Worm (Caenorhabditis elegans) whole organism, L2 larva: ENCODE measurements around the gene aars-1.
A peak's percentile ranks its signal among the peaks of the same experiment; 100 is the strongest.
"Not testable (repeated sequence)": the region's sequence is repeated elsewhere in the genome, so short reads cannot be mapped to it uniquely, and the experiment has no call there.

Source experiments
- C34F6.9 ChIP-seq: fragments of 150-350 bp; optimal IDR thresholded peaks from 2 replicates; lab custom pipeline; 2014; ENCODE audit warnings: missing biosample characterization, missing genetic modification characterization
- F13H6.1 ChIP-seq: sonication (generic microtip); optimal IDR thresholded peaks from 2 replicates; lab custom pipeline; 2016; ENCODE audit warnings: missing genetic modification characterization, missing compliant biosample characterization
- blmp-1 ChIP-seq: sonication (generic microtip); optimal IDR thresholded peaks from 2 replicates; lab custom pipeline; 2017; ENCODE audit warnings: missing genetic modification characterization, mild to moderate bottlenecking, missing compliant biosample characterization, antibody characterized with exemption, moderate library complexity; ENCODE audit not compliant: insufficient read depth
- dmd-4 ChIP-seq: sonication (generic microtip); optimal IDR thresholded peaks from 2 replicates; lab custom pipeline; 2017; ENCODE audit warnings: missing biosample characterization, missing genetic modification characterization
- egl-27 ChIP-seq: sonication (generic microtip); optimal IDR thresholded peaks from 3 replicates; lab custom pipeline; 2017; ENCODE audit warnings: missing biosample characterization, missing genetic modification reagents, missing genetic modification characterization
- elt-1 ChIP-seq: fragments of 150-350 bp; optimal IDR thresholded peaks from 2 replicates; lab custom pipeline; 2014; ENCODE audit warnings: missing biosample characterization, missing genetic modification characterization
- elt-3 ChIP-seq: sonication (generic microtip); optimal IDR thresholded peaks from 2 replicates; lab custom pipeline; 2017; ENCODE audit warnings: missing biosample characterization, missing genetic modification characterization
- fos-1 ChIP-seq: fragments of 150-350 bp; optimal IDR thresholded peaks from 2 replicates; lab custom pipeline; 2014; ENCODE audit warnings: missing biosample characterization, missing genetic modification characterization
- gmeb-1 ChIP-seq: fragments of 150-350 bp; optimal IDR thresholded peaks from 2 replicates; lab custom pipeline; 2014; ENCODE audit warnings: missing biosample characterization, missing genetic modification characterization
- lin-13 ChIP-seq: fragments of 150-350 bp; optimal IDR thresholded peaks from 2 replicates; lab custom pipeline; 2014; ENCODE audit warnings: missing biosample characterization, missing genetic modification reagents, missing genetic modification characterization
- lin-39 ChIP-seq: fragments of 150-350 bp; optimal IDR thresholded peaks from 2 replicates; lab custom pipeline; 2014; ENCODE audit warnings: missing biosample characterization, missing genetic modification reagents, missing genetic modification characterization
- lsy-2 ChIP-seq, 2 experiments: fragments of 150-350 bp in 1 of 2; sonication (generic microtip) in 1 of 2; optimal IDR thresholded peaks; 2 replicates each; lab custom pipeline; 2014 to 2017; ENCODE audit warnings: missing biosample characterization in 2 of 2, missing genetic modification characterization in 2 of 2
- mbf-1 ChIP-seq: sonication (generic microtip); optimal IDR thresholded peaks from 2 replicates; lab custom pipeline; 2017; ENCODE audit warnings: missing biosample characterization, missing genetic modification characterization
- mdl-1 ChIP-seq, 2 experiments: fragments of 150-350 bp in 1 of 2; sonication (generic microtip) in 1 of 2; optimal IDR thresholded peaks; 2 replicates each; lab custom pipeline; 2017; ENCODE audit warnings: missing biosample characterization in 2 of 2, missing genetic modification characterization in 2 of 2
- nhr-10 ChIP-seq: sonication (generic microtip); optimal IDR thresholded peaks from 2 replicates; lab custom pipeline; 2017; ENCODE audit warnings: missing biosample characterization, missing genetic modification characterization
- nhr-11 ChIP-seq: fragments of 150-350 bp; optimal IDR thresholded peaks from 2 replicates; lab custom pipeline; 2014; ENCODE audit warnings: missing biosample characterization, missing genetic modification characterization
- nhr-12 ChIP-seq: fragments of 150-350 bp; optimal IDR thresholded peaks from 2 replicates; lab custom pipeline; 2014; ENCODE audit warnings: missing biosample characterization, missing genetic modification characterization
- nhr-129 ChIP-seq: fragments of 150-350 bp; optimal IDR thresholded peaks from 2 replicates; lab custom pipeline; 2014; ENCODE audit warnings: missing biosample characterization, missing genetic modification characterization
- nhr-21 ChIP-seq: fragments of 150-350 bp; optimal IDR thresholded peaks from 2 replicates; lab custom pipeline; 2014; ENCODE audit warnings: missing biosample characterization, missing genetic modification characterization
- nhr-23 ChIP-seq: fragments of 150-350 bp; optimal IDR thresholded peaks from 2 replicates; lab custom pipeline; 2014; ENCODE audit warnings: missing biosample characterization, missing genetic modification reagents, missing genetic modification characterization
- nhr-237 ChIP-seq: fragments of 150-350 bp; optimal IDR thresholded peaks from 2 replicates; lab custom pipeline; 2014; ENCODE audit warnings: missing biosample characterization, missing genetic modification characterization
- peb-1 ChIP-seq: fragments of 150-350 bp; optimal IDR thresholded peaks from 2 replicates; lab custom pipeline; 2014; ENCODE audit warnings: missing biosample characterization, missing genetic modification characterization
- sem-4 ChIP-seq: fragments of 150-350 bp; optimal IDR thresholded peaks from 2 replicates; lab custom pipeline; 2014; ENCODE audit warnings: missing biosample characterization, missing genetic modification reagents, missing genetic modification characterization
- skn-1 ChIP-seq: sonication (generic microtip); optimal IDR thresholded peaks from 2 replicates; lab custom pipeline; 2017; ENCODE audit warnings: missing biosample characterization, missing genetic modification characterization
- snpc-4 ChIP-seq: fragments of 150-350 bp; optimal IDR thresholded peaks from 2 replicates; lab custom pipeline; 2014; ENCODE audit warnings: missing biosample characterization, missing genetic modification characterization
- unc-39 ChIP-seq: fragments of 150-350 bp; optimal IDR thresholded peaks from 2 replicates; lab custom pipeline; 2014; ENCODE audit warnings: missing biosample characterization, missing genetic modification characterization
- unc-62 ChIP-seq: fragments of 150-350 bp; optimal IDR thresholded peaks from 2 replicates; lab custom pipeline; 2014; ENCODE audit warnings: missing biosample characterization, missing genetic modification reagents, missing genetic modification characterization
- ztf-1 ChIP-seq: fragments of 200-800 bp; sonication (Bioruptor generic); conservative IDR thresholded peaks from 2 replicates; pipeline ENCODE4 v1.3.6; 2022; ENCODE audit warnings: missing genetic modification characterization, missing compliant biosample characterization
- ztf-11 ChIP-seq: sonication (generic microtip); optimal IDR thresholded peaks from 2 replicates; lab custom pipeline; 2017; ENCODE audit warnings: missing biosample characterization, missing genetic modification characterization

Gene aars-1

ce11 chrII:11452498-11453005 is 11.7 kb downstream of the aars-1 start, which contains the start of gene rsp-2:
rsp-2 (minus strand) TSS chrII:11452955.
- TF ChIP-seq lin-39 (tag; lab: Kevin White, UChicago) (no peak), ztf-1 (GFP tag; lab: Robert Waterston, UW) (no peak), snpc-4 (tag; lab: Kevin White, UChicago) (no peak), nhr-12 (tag; lab: Kevin White, UChicago) (no peak), skn-1 (tag; lab: Kevin White, UChicago) (no peak), nhr-129 (tag; lab: Kevin White, UChicago) (no peak), blmp-1 (tag; lab: Kevin White, UChicago) (no peak), nhr-11 (no peak), sem-4 (no peak), nhr-10 (tag; lab: Kevin White, UChicago) (no peak), fos-1 (tag; lab: Kevin White, UChicago) (no peak), mdl-1 (tag; optimal IDR thresholded peaks at IDR 0.05; lab: Kevin White, UChicago) (no peak)

- no peak for TF ChIP-seq lin-13 (GFP tag; lab: Kevin White, UChicago)
- no peak for TF ChIP-seq lin-39 (tag; lab: Kevin White, UChicago)
- TF ChIP-seq gmeb-1 (tag; lab: Kevin White, UChicago), result no peak
- no peak for TF ChIP-seq snpc-4 (tag; lab: Kevin White, UChicago)
- no peak for TF ChIP-seq nhr-10 (tag; lab: Kevin White, UChicago)
- no peak for TF ChIP-seq ztf-1 (GFP tag; lab: Robert Waterston, UW)
- TF ChIP-seq elt-1 (tag; lab: Kevin White, UChicago), result no peak
- no peak for TF ChIP-seq C34F6.9
- TF ChIP-seq egl-27, result no peak
Measured at ce11 chrII:11451738-11452137, 12.6 kb downstream of the aars-1 start.

- TF ChIP-seq dmd-4 (tag; lab: Kevin White, UChicago) (no peak), lsy-2 (tag; optimal IDR thresholded peaks at IDR 0.05; lab: Kevin White, UChicago) (no peak), unc-62 (GFP tag; lab: Kevin White, UChicago) (no peak), elt-3 (no peak), C34F6.9 (no peak), mbf-1 (tag; lab: Kevin White, UChicago) (no peak)
- TF ChIP-seq, all 48 proteins: peak for 0
Measured at ce11 chrII:11450882-11451281, 13.4 kb downstream of the aars-1 start.

- TF ChIP-seq skn-1 (tag; lab: Kevin White, UChicago) (peak; percentile 50), lin-39 (tag; lab: Kevin White, UChicago) (no peak), fos-1 (tag; lab: Kevin White, UChicago) (peak; percentile 79)
Measured at ce11 chrII:11448753-11449152, 15.5 kb downstream of the aars-1 start, which contains the start of gene W02B12.1. W02B12.1 (plus strand) TSS chrII:11449021.

ce11 chrII:11444973-11445372 is 19.3 kb downstream of the aars-1 start, which contains the start of gene W02B12.13:
W02B12.13 (plus strand) TSS chrII:11445273.
- TF ChIP-seq snpc-4 (tag; lab: Kevin White, UChicago) (no peak), nhr-21 (tag; lab: Kevin White, UChicago) (no peak), F13H6.1 (tag; lab: Kevin White, UChicago) (no peak), nhr-237 (no peak)

ce11 chrII:11443862-11444261 is 20.4 kb downstream of the aars-1 start, which contains the start of gene adbp-1:
adbp-1 (plus strand) TSS chrII:11444162.
- TF ChIP-seq elt-1 (tag; lab: Kevin White, UChicago), result no peak
- no peak for TF ChIP-seq blmp-1 (tag; lab: Kevin White, UChicago)
- TF ChIP-seq, all 48 proteins: peak for 0

- TF ChIP-seq nhr-23 (tag; lab: Kevin White, UChicago), result no peak
- TF ChIP-seq unc-39, result no peak
Measured at ce11 chrII:11443128-11443527, 21.2 kb downstream of the aars-1 start.

- not testable (repeated sequence) for TF ChIP-seq elt-3; peb-1 (tag; lab: Kevin White, UChicago); ztf-11 (tag; lab: Kevin White, UChicago)
Measured at ce11 chrII:11442425-11442824, 21.9 kb downstream of the aars-1 start, which contains the start of gene ebp-2. ebp-2 (plus strand) TSS chrII:11442725.
